Worm (Caenorhabditis elegans): ENCODE measurements around the gene pals-28.
A peak's percentile ranks its signal among the peaks of the same experiment; 100 is the strongest.

Gene pals-28

DNA sequence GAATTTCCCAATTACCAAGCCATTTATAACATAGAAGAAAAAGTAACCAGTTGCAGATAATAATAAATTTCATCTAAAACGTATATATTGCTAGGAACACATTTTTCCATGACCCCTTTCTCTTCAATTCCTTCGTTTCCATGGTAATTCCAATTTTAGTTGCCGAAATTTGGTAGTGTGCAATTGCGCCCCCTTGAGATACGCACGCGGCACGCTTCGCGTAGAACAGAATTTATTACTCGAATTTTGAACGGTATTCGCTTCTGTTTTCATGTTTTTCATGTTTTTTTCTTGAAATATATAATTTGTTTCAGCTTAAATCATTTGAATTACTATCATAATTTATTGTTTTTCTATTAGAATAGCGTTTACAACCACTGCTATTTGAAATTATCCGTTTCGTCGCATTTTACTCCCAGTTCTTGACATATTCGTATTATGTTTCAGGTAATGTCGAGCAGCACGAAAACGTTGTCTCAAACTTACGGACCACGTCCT, 19.8 kb downstream of the pals-28 start, which contains the start of the genes R07E5.17 and snfc-5 (continued):
- TF ChIP-seq lin-14 (GFP tag; optimal IDR thresholded peaks at IDR 0.05) (no peak), hlh-17 (GFP tag; optimal IDR thresholded peaks at IDR 0.05; ENCODE audit: borderline replicate concordance) (no peak), fkh-10 (GFP tag; optimal IDR thresholded peaks at IDR 0.05) (no peak), snpc-4 (tag; optimal IDR thresholded peaks at IDR 0.05) (peak; percentile 18), mep-1 (tag; optimal IDR thresholded peaks at IDR 0.05) (peak; percentile 59), fkh-8 (tag; optimal IDR thresholded peaks at IDR 0.05) (peak; percentile 14), unc-98 (GFP tag; IDR thresholded peaks at IDR 0.05) (no peak), dpl-1 (GFP tag; optimal IDR thresholded peaks at IDR 0.05) (peak; percentile 34 to 71 (median 52)), lin-39 (tag; optimal IDR thresholded peaks at IDR 0.05) (no peak), alr-1 (tag; optimal IDR thresholded peaks at IDR 0.05; ENCODE audit: borderline replicate concordance) (no peak), unc-30 (tag; optimal IDR thresholded peaks at IDR 0.05) (no peak)

DNA sequence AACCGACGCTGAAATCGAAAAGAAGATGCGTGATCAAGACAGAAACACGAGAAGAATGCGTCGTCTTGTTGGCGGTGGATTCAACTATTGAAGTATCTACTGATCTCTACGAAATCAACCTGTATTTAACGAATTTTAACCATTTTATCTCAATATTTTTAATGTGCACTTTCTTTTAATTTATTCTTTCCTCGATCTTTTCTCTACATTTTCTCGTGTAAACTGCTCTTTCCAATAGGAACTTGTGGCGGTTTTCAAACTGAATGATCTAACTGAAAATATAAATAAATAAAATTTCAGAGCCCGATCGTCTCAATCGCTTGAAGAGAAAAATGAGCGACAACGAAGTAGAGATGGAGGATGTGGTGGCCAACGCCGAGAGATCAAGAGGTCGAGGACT, 21.4 kb downstream of the pals-28 start, which contains the start of gene rnp-4:
Gene rnp-4, plus strand, starts transcription at position 301 of the 400 bp plus-strand sequence.
- no peak for TF ChIP-seq nhr-20 (tag; optimal IDR thresholded peaks at IDR 0.05)

DNA sequence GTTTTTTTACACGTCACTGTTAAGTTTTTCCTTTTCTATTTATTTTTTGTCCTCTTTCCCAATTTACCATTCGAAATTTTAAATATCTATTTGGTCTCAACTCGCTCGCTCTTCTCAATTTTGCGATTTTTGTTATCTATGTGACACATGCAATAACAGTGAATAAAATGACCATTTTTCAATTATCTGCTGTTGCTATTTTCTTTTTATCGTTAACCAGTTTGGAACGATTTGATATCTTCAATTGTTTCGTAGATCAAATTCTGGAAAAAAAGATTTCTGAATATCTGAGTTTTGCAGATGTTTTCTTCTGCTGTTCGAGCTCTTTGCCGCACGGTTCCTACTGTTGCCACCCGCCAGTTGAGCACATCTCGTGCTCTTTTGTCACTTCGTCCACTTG, 22.6 kb downstream of the pals-28 start, which contains the start of gene prdx-3:
Gene prdx-3, plus strand, starts transcription at position 301 of the 400 bp plus-strand sequence.
- TF ChIP-seq irx-1 (tag; optimal IDR thresholded peaks at IDR 0.05) (no peak), blmp-1 (tag; optimal IDR thresholded peaks at IDR 0.05) (no peak), tlp-1 (tag; optimal IDR thresholded peaks at IDR 0.05) (no peak), efl-3 (GFP tag; optimal IDR thresholded peaks at IDR 0.05) (no peak), pqm-1 (tag; optimal IDR thresholded peaks at IDR 0.05) (no peak), nhr-84 (tag; optimal IDR thresholded peaks at IDR 0.05) (no peak), sox-4 (tag; optimal IDR thresholded peaks at IDR 0.05) (no peak), nhr-28 (tag; optimal IDR thresholded peaks at IDR 0.05) (no peak)

- no peak for TF ChIP-seq pqm-1 (tag; optimal IDR thresholded peaks at IDR 0.05)
- TF ChIP-seq lin-39 (tag; optimal IDR thresholded peaks at IDR 0.05) = no peak
- TF ChIP-seq unc-30 (tag; optimal IDR thresholded peaks at IDR 0.05) = no peak
- TF ChIP-seq lin-35 (GFP tag; optimal IDR thresholded peaks at IDR 0.05) = no peak
- no peak for TF ChIP-seq ceh-90 (tag; optimal IDR thresholded peaks at IDR 0.05)
- no peak for TF ChIP-seq zip-4 (GFP tag; optimal IDR thresholded peaks at IDR 0.05)
- no peak for TF ChIP-seq ces-1 (GFP tag; optimal IDR thresholded peaks at IDR 0.05)
- no peak for TF ChIP-seq mef-2 (tag; optimal IDR thresholded peaks at IDR 0.05)
- no peak for TF ChIP-seq swsn-7 (tag; optimal IDR thresholded peaks at IDR 0.05)
- no peak for TF ChIP-seq fkh-10 (GFP tag; optimal IDR thresholded peaks at IDR 0.05)
Measured at ce11 chrIII:4408251-4408650, 23.7 kb downstream of the pals-28 start, which contains the start of gene gpch-1. Gene gpch-1 (plus strand): TSS chrIII:4408551.

ce11 chrIII:4412108-4413009, 27.8 kb downstream of the pals-28 start:
- TF ChIP-seq lsy-2 (tag; optimal IDR thresholded peaks at IDR 0.05) (peak; percentile 27 to 52), lir-3 (tag; optimal IDR thresholded peaks at IDR 0.05; ENCODE audit: poor library complexity) (peak; percentile 5), nhr-71 (tag; optimal IDR thresholded peaks at IDR 0.05) (peak; percentile 92), nhr-19 (GFP tag; conservative IDR thresholded peaks at IDR 0.05) (peak; percentile 48), egl-13 (tag; optimal IDR thresholded peaks at IDR 0.05) (no peak), blmp-1 (tag; optimal IDR thresholded peaks at IDR 0.05) (peak; percentile 19), ztf-4 (tag; optimal IDR thresholded peaks at IDR 0.05) (peak; percentile 1), elt-2 (tag; optimal IDR thresholded peaks at IDR 0.05) (peak; percentile 20), sptf-1 (tag; optimal IDR thresholded peaks at IDR 0.05) (no peak), fkh-10 (GFP tag; optimal IDR thresholded peaks at IDR 0.05) (no peak), nhr-84 (tag; optimal IDR thresholded peaks at IDR 0.05) (no peak), rnt-1 (tag; optimal IDR thresholded peaks at IDR 0.05) (peak; percentile 48), aly-2 (tag; optimal IDR thresholded peaks at IDR 0.05) (no peak), swsn-7 (tag; optimal IDR thresholded peaks at IDR 0.05) (peak; percentile 24), ceh-82 (tag; optimal IDR thresholded peaks at IDR 0.05) (peak; percentile 2 to 35 (median 28)), nhr-20 (tag; optimal IDR thresholded peaks at IDR 0.05) (peak; percentile 83), lin-14 (GFP tag; optimal IDR thresholded peaks at IDR 0.05) (peak; percentile 88), alr-1 (tag; optimal IDR thresholded peaks at IDR 0.05; ENCODE audit: borderline replicate concordance) (no peak), snpc-4 (tag; optimal IDR thresholded peaks at IDR 0.05) (peak; percentile 31), fkh-4 (tag; optimal IDR thresholded peaks at IDR 0.05; ENCODE audit: borderline replicate concordance) (no peak), aha-1 (tag; optimal IDR thresholded peaks at IDR 0.05) (no peak), mef-2 (tag; optimal IDR thresholded peaks at IDR 0.05) (no peak), C16A3.4 (tag; optimal IDR thresholded peaks at IDR 0.05) (peak; percentile 27), C34B4.2 (tag; optimal IDR thresholded peaks at IDR 0.05) (no peak)

Measured in whole organism, L1 larva.